Fruit fly (Drosophila melanogaster): ENCODE data around the gene CG5854.

The CG5854 gene

DNA sequence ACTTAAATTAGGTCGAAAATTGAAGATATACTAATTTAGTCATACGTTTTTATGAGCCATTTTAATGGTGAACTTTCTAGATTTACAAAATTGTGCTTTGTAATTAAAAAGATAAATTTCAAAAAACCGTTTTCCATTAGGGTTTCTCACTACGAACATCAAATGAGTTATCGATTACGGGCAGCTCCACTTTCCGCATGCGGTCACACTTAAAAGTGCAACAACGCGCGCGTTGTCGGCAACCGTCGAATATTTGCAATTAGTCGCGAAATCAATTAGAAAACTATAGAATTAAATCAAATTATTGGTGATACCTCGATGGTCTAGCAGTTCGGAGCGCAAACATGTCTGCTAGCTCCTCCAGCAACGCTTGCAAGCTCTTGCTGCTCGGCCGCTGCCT is 9.5 kb upstream of the CG5854 start, which contains the start of gene Ndc1 (continued):
- TF ChIP-seq Myb (GFP tag; optimal IDR thresholded peaks at IDR 0.05) = peak; percentile 96
- no peak for TF ChIP-seq bowl (GFP tag; IDR thresholded peaks at IDR 0.05)
- no peak for TF ChIP-seq zfh2 (GFP tag; optimal IDR thresholded peaks at IDR 0.05)
- 0 out of 3 replicates have a peak, but pooled peaks have one; percentile 37 for TF ChIP-seq HLH4C (GFP tag; IDR thresholded peaks at IDR 0.05; ENCODE audit: partially characterized antibody)
- TF ChIP-seq bcd (GFP tag; optimal IDR thresholded peaks at IDR 0.05) = no peak
- no peak for TF ChIP-seq Asciz (GFP tag; optimal IDR thresholded peaks at IDR 0.05)
- TF ChIP-seq tio (GFP tag; optimal IDR thresholded peaks at IDR 0.05) = no peak
- no peak for TF ChIP-seq CG12104 (GFP tag; optimal IDR thresholded peaks at IDR 0.05)
- TF ChIP-seq sens (GFP tag) = peak; percentile 49
- TF ChIP-seq Dll (GFP tag; IDR thresholded peaks at IDR 0.05; ENCODE audit: partially characterized antibody) = peak; percentile 47; the same call in 2 of the 4 replicates
- no peak for TF ChIP-seq CG7928 (GFP tag; optimal IDR thresholded peaks at IDR 0.05)
- TF ChIP-seq gfzf (GFP tag; optimal IDR thresholded peaks at IDR 0.05) = peak; percentile 66
- TF ChIP-seq br (optimal IDR thresholded peaks at IDR 0.05) = no peak
- TF ChIP-seq chn (GFP tag; optimal IDR thresholded peaks at IDR 0.05) = no peak
- TF ChIP-seq phol (tag; optimal IDR thresholded peaks at IDR 0.05) = no peak
- no peak for TF ChIP-seq CG3726 (GFP tag; IDR thresholded peaks at IDR 0.05)
- no peak for TF ChIP-seq CG1792 (GFP tag; optimal IDR thresholded peaks at IDR 0.05)
- no peak for TF ChIP-seq CG15601 (tag; optimal IDR thresholded peaks at IDR 0.05)
- TF ChIP-seq ttk (GFP tag; IDR thresholded peaks at IDR 0.05) = no peak
- no peak for TF ChIP-seq Rx (GFP tag; IDR thresholded peaks at IDR 0.05)
- TF ChIP-seq ab (GFP tag; optimal IDR thresholded peaks at IDR 0.05) = no peak
- no peak for TF ChIP-seq psq (GFP tag; optimal IDR thresholded peaks at IDR 0.05)
- TF ChIP-seq CG12744 (GFP tag; optimal IDR thresholded peaks at IDR 0.05) = no peak
- TF ChIP-seq CG3995 (GFP tag; optimal IDR thresholded peaks at IDR 0.05) = no peak
- TF ChIP-seq CG2875 (GFP tag; optimal IDR thresholded peaks at IDR 0.05) = no peak
- TF ChIP-seq grau (tag; optimal IDR thresholded peaks at IDR 0.05) = no peak
- TF ChIP-seq CG6654 (GFP tag; optimal IDR thresholded peaks at IDR 0.05) = no peak
- TF ChIP-seq ssp (GFP tag; IDR thresholded peaks at IDR 0.05) = peak; percentile 74
- no peak for TF ChIP-seq cato (GFP tag; optimal IDR thresholded peaks at IDR 0.05; ENCODE audit: borderline replicate concordance)
- no peak for TF ChIP-seq az2 (GFP tag; optimal IDR thresholded peaks at IDR 0.05)
- TF ChIP-seq Atf-2 (GFP tag; optimal IDR thresholded peaks at IDR 0.05) = no peak
- no peak for TF ChIP-seq CG3065 (GFP tag; optimal IDR thresholded peaks at IDR 0.05)
- TF ChIP-seq shn (GFP tag; optimal IDR thresholded peaks at IDR 0.05) = no peak
- no peak for TF ChIP-seq Nf-YC (tag; optimal IDR thresholded peaks at IDR 0.05)
- no peak for TF ChIP-seq Eip74EF (GFP tag; optimal IDR thresholded peaks at IDR 0.05)
- no peak for TF ChIP-seq CG14050 (GFP tag; IDR thresholded peaks at IDR 0.05)
- no peak for TF ChIP-seq CG1529 (GFP tag; optimal IDR thresholded peaks at IDR 0.05)

DNA sequence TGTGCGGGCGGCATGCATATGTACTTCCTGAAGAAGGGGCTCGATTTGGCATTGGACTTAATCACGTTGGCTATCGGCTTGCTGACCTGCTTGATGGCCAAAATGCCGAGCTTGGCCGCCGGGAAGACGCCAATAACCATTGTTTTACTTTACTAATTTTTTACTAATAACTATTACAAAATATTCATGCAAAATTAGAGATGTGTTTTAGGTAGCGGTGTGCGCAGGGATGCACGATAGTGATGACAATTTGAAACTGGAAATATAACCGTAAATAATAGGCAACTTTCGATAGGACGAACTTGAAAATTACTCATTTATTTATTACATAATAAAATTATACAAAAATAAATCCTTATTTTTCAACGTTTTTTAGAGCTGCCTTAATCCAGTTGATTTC is 6.3 kb upstream of the CG5854 start, which contains the start of gene CG13601:
CG13601 (minus strand) TSS at position 206 of the 400 bp plus-strand sequence.
- no peak for TF ChIP-seq h (optimal IDR thresholded peaks at IDR 0.05)
- TF ChIP-seq CG30020 (tag; optimal IDR thresholded peaks at IDR 0.05) = peak; percentile 16
- TF ChIP-seq Myb (GFP tag; optimal IDR thresholded peaks at IDR 0.05) = peak; percentile 87
- peak in 1 of 2 experiments; percentile 25 for TF ChIP-seq Eip74EF (GFP tag; optimal IDR thresholded peaks at IDR 0.05)
- no peak for TF ChIP-seq Poxn (GFP tag; IDR thresholded peaks at IDR 0.05)
- peak; percentile 87 for TF ChIP-seq unc-4 (GFP tag; IDR thresholded peaks at IDR 0.05; ENCODE audit: partially characterized antibody)
- TF ChIP-seq da (GFP tag; optimal IDR thresholded peaks at IDR 0.05) = no peak
- peak; percentile 32; the same call in 1 of the 2 replicates for TF ChIP-seq CG2129 (GFP tag; IDR thresholded peaks at IDR 0.05; ENCODE audit: partially characterized antibody)
- TF ChIP-seq CG34224 (GFP tag; IDR thresholded peaks at IDR 0.05; ENCODE audit: partially characterized antibody) = peak; percentile 83
- peak; percentile 15 for TF ChIP-seq CG13775 (GFP tag; optimal IDR thresholded peaks at IDR 0.05)
- peak; percentile 71 for TF ChIP-seq vnd (GFP tag; IDR thresholded peaks at IDR 0.05; ENCODE audit: partially characterized antibody)
- no peak for TF ChIP-seq CG11085 (GFP tag; IDR thresholded peaks at IDR 0.05)
- peak in 1 of 2 experiments; percentile 35 for TF ChIP-seq dpn (GFP tag; optimal IDR thresholded peaks at IDR 0.05)
- peak; percentile 33 for TF ChIP-seq nmo (GFP tag; optimal IDR thresholded peaks at IDR 0.05)
- TF ChIP-seq CG7963 (GFP tag; IDR thresholded peaks at IDR 0.05; ENCODE audit: partially characterized antibody) = 0 out of 3 replicates have a peak, but pooled peaks have one; percentile 53
- TF ChIP-seq D19A (tag; optimal IDR thresholded peaks at IDR 0.05) = peak; percentile 48
- peak; percentile 39 for TF ChIP-seq Chrac-16 (GFP tag; optimal IDR thresholded peaks at IDR 0.05)
- TF ChIP-seq amos (GFP tag; IDR thresholded peaks at IDR 0.05; ENCODE audit: partially characterized antibody) = peak; percentile 80
